Worm (Caenorhabditis elegans): ENCODE data around the gene pals-28.
"Not testable (repeated sequence)": the region's sequence is repeated elsewhere in the genome, so short reads cannot be mapped to it uniquely, and the experiment has no call there.

ce11 chrIII:4369381-4369809 lies 15.2 kb upstream of the pals-28 start:
- not testable (repeated sequence) for TF ChIP-seq jun-1, elt-3, ceh-82 (tag; optimal IDR thresholded peaks at IDR 0.05)
- peak; percentile 40 for TF ChIP-seq nfya-1 (tag; optimal IDR thresholded peaks at IDR 0.05; ENCODE audit: insufficient read depth)
